Worm (Caenorhabditis elegans) whole organism, young adult: ENCODE results near the gene fbxb-13.

ENCODE experiments used
- B0261.1 ChIP-seq: sonication (generic microtip); optimal IDR thresholded peaks from 2 replicates; lab custom pipeline; 2016; ENCODE audit warnings: mild to moderate bottlenecking, missing genetic modification characterization, moderate library complexity, missing compliant biosample characterization
- C06A6.2 ChIP-seq: fragments of 200-800 bp; sonication (Bioruptor generic); conservative IDR thresholded peaks from 2 replicates; pipeline ENCODE4 v1.3.6; 2022; ENCODE audit warnings: missing genetic modification characterization, missing compliant biosample characterization
- F37B4.10 ChIP-seq: fragments of 200-800 bp; sonication (Bioruptor generic); IDR thresholded peaks from 2 replicates; pipeline ENCODE4 v1.3.6; 2022; ENCODE audit warnings: missing genetic modification characterization, missing compliant biosample characterization
- F55B11.4 ChIP-seq: sonication (generic microtip); optimal IDR thresholded peaks from 2 replicates; lab custom pipeline; 2016; ENCODE audit warnings: missing compliant biosample characterization, missing genetic modification characterization, borderline replicate concordance; ENCODE audit not compliant: insufficient read depth
- F57A8.1 ChIP-seq: fragments of 200-800 bp; sonication (Bioruptor generic); optimal IDR thresholded peaks from 2 replicates; lab custom pipeline; 2018; ENCODE audit warnings: mild to moderate bottlenecking, missing genetic modification characterization, moderate library complexity, missing compliant biosample characterization
- K11D2.4 ChIP-seq: fragments of 200-800 bp; sonication (Bioruptor generic); IDR thresholded peaks from 2 replicates; pipeline ENCODE4 v1.3.6; 2022; ENCODE audit warnings: missing genetic modification reagents, missing genetic modification characterization, missing compliant biosample characterization
- Y67H2A.10 ChIP-seq: fragments of 200-800 bp; sonication (Bioruptor generic); conservative IDR thresholded peaks from 2 replicates; pipeline ENCODE4 v1.3.6; 2022; ENCODE audit warnings: missing genetic modification reagents, missing genetic modification characterization, missing compliant biosample characterization
- ZK185.1 ChIP-seq: sonication (generic microtip); optimal IDR thresholded peaks from 2 replicates; lab custom pipeline; 2016; ENCODE audit warnings: mild to moderate bottlenecking, missing genetic modification characterization, missing compliant biosample characterization; ENCODE audit not compliant: poor library complexity, severe bottlenecking
- aptf-3 ChIP-seq: fragments of 200-800 bp; sonication (Bioruptor generic); IDR thresholded peaks from 2 replicates; pipeline ENCODE4 v1.3.6; 2022; ENCODE audit warnings: missing genetic modification characterization, missing compliant biosample characterization
- athp-1 ChIP-seq: sonication (generic microtip); optimal IDR thresholded peaks from 2 replicates; lab custom pipeline; 2017; ENCODE audit warnings: mild to moderate bottlenecking, missing genetic modification characterization, missing compliant biosample characterization
- attf-5 ChIP-seq: fragments of 200-800 bp; sonication (Bioruptor generic); optimal IDR thresholded peaks from 2 replicates; lab custom pipeline; 2018; ENCODE audit warnings: mild to moderate bottlenecking, missing genetic modification characterization, missing compliant biosample characterization
- bed-1 ChIP-seq: fragments of 200-800 bp; sonication (Bioruptor generic); IDR thresholded peaks from 2 replicates; pipeline ENCODE4 v1.3.6; 2022; ENCODE audit warnings: missing genetic modification reagents, missing genetic modification characterization, missing compliant biosample characterization
- ccch-3 ChIP-seq: fragments of 200-800 bp; sonication (Bioruptor generic); optimal IDR thresholded peaks from 2 replicates; lab custom pipeline; 2018; ENCODE audit warnings: mild to moderate bottlenecking, missing genetic modification characterization, missing compliant biosample characterization
- cebp-1 ChIP-seq, 2 experiments: fragments of 200-800 bp in 1 of 2; sonication (Bioruptor generic) in 1 of 2; sonication (generic microtip) in 1 of 2; IDR thresholded peaks in 1 of 2; optimal IDR thresholded peaks in 1 of 2; 2 replicates each; pipeline versions ENCODE4 v1.3.6 to Lab custom; 2017 to 2022; ENCODE audit warnings: missing compliant biosample characterization in 2 of 2, missing genetic modification characterization in 2 of 2, mild to moderate bottlenecking in 1 of 2, missing genetic modification reagents in 1 of 2, moderate library complexity in 1 of 2
- ceh-100 ChIP-seq: fragments of 200-800 bp; sonication (Bioruptor generic); IDR thresholded peaks from 2 replicates; pipeline ENCODE4 v1.3.6; 2022; ENCODE audit warnings: missing genetic modification reagents, missing genetic modification characterization, missing compliant biosample characterization
- ceh-27 ChIP-seq: fragments of 200-800 bp; sonication (Bioruptor generic); optimal IDR thresholded peaks from 2 replicates; lab custom pipeline; 2018; ENCODE audit warnings: mild to moderate bottlenecking, missing genetic modification characterization, moderate library complexity, missing compliant biosample characterization
- ceh-79 ChIP-seq: sonication (generic microtip); optimal IDR thresholded peaks from 2 replicates; lab custom pipeline; 2017; ENCODE audit warnings: mild to moderate bottlenecking, missing genetic modification characterization, missing compliant biosample characterization
- ceh-91 ChIP-seq: fragments of 200-800 bp; sonication (Bioruptor generic); IDR thresholded peaks from 2 replicates; pipeline ENCODE4 v1.3.6; 2022; ENCODE audit warnings: missing genetic modification reagents, missing genetic modification characterization, missing compliant biosample characterization
- dpff-1 ChIP-seq: sonication (generic microtip); optimal IDR thresholded peaks from 2 replicates; lab custom pipeline; 2017; ENCODE audit warnings: mild to moderate bottlenecking, missing genetic modification characterization, missing compliant biosample characterization
- egl-44 ChIP-seq: fragments of 200-800 bp; sonication (Bioruptor generic); IDR thresholded peaks from 2 replicates; pipeline ENCODE4 v1.3.6; 2022; ENCODE audit warnings: missing genetic modification reagents, missing genetic modification characterization, missing compliant biosample characterization
- egrh-3 ChIP-seq: fragments of 200-800 bp; sonication (Bioruptor generic); IDR thresholded peaks from 2 replicates; pipeline ENCODE4 v1.3.6; 2022; ENCODE audit warnings: missing genetic modification reagents, missing genetic modification characterization, missing compliant biosample characterization
- hrde-1 ChIP-seq: sonication (generic microtip); optimal IDR thresholded peaks from 2 replicates; lab custom pipeline; 2016; ENCODE audit warnings: missing genetic modification characterization, mild to moderate bottlenecking, missing compliant biosample characterization, moderate library complexity, missing genotype, missing genetic modification reagents, borderline replicate concordance
- lin-26 ChIP-seq: fragments of 200-800 bp; sonication (Bioruptor generic); IDR thresholded peaks from 2 replicates; pipeline ENCODE4 v1.3.6; 2022; ENCODE audit warnings: missing genetic modification reagents, missing genetic modification characterization, missing compliant biosample characterization
- lin-40 ChIP-seq: sonication (generic microtip); optimal IDR thresholded peaks from 2 replicates; lab custom pipeline; 2016; ENCODE audit warnings: missing genetic modification characterization, mild to moderate bottlenecking, missing compliant biosample characterization, missing genotype, missing genetic modification reagents
- lsl-1 ChIP-seq: fragments of 200-800 bp; sonication (Bioruptor generic); optimal IDR thresholded peaks from 2 replicates; lab custom pipeline; 2018; ENCODE audit warnings: mild to moderate bottlenecking, missing genetic modification characterization, moderate library complexity, missing compliant biosample characterization
- mes-4 ChIP-seq: sonication (generic microtip); optimal IDR thresholded peaks from 2 replicates; lab custom pipeline; 2016; ENCODE audit warnings: missing genotype, missing genetic modification characterization, missing compliant biosample characterization
- nfya-2 ChIP-seq: fragments of 200-800 bp; sonication (Bioruptor generic); IDR thresholded peaks from 2 replicates; pipeline ENCODE4 v1.3.6; 2022; ENCODE audit warnings: missing genetic modification reagents, missing genetic modification characterization, missing compliant biosample characterization
- nfyb-1 ChIP-seq: fragments of 200-800 bp; sonication (Bioruptor generic); IDR thresholded peaks from 2 replicates; pipeline ENCODE4 v1.3.6; 2022; ENCODE audit warnings: missing genetic modification reagents, missing genetic modification characterization, missing compliant biosample characterization
- nhr-120 ChIP-seq: fragments of 200-800 bp; sonication (Bioruptor generic); IDR thresholded peaks from 2 replicates; pipeline ENCODE4 v1.3.6; 2022; ENCODE audit warnings: missing genetic modification characterization, missing compliant biosample characterization
- nhr-179 ChIP-seq: sonication (generic microtip); optimal IDR thresholded peaks from 2 replicates; lab custom pipeline; 2016; ENCODE audit warnings: mild to moderate bottlenecking, missing genetic modification characterization, missing compliant biosample characterization
- nhr-27 ChIP-seq: fragments of 200-800 bp; sonication (Bioruptor generic); optimal IDR thresholded peaks from 2 replicates; lab custom pipeline; 2018; ENCODE audit warnings: mild to moderate bottlenecking, missing genetic modification characterization, moderate library complexity, missing compliant biosample characterization
- nhr-90 ChIP-seq: sonication (generic microtip); optimal IDR thresholded peaks from 2 replicates; lab custom pipeline; 2016; ENCODE audit warnings: missing genotype, mild to moderate bottlenecking, missing genetic modification characterization, missing compliant biosample characterization
- pha-4 ChIP-seq: fragments of 150-350 bp; sonication (generic microtip); optimal IDR thresholded peaks from 2 replicates; lab custom pipeline; 2014; ENCODE audit warnings: missing biosample characterization, missing genetic modification reagents, missing genetic modification characterization
- rcor-1 ChIP-seq: fragments of 200-800 bp; sonication (Bioruptor generic); IDR thresholded peaks from 2 replicates; pipeline ENCODE4 v1.3.6; 2022; ENCODE audit warnings: missing genetic modification reagents, missing genetic modification characterization, missing compliant biosample characterization
- repo-1 ChIP-seq: sonication (generic microtip); optimal IDR thresholded peaks from 2 replicates; lab custom pipeline; 2017; ENCODE audit warnings: mild to moderate bottlenecking, missing genetic modification characterization, missing compliant biosample characterization
- snpc-4 ChIP-seq, 5 experiments: fragments of 150-350 bp in 1 of 5; sonication (generic microtip) in 4 of 5; optimal IDR thresholded peaks; 2 replicates each; lab custom pipeline; 2014 to 2018; ENCODE audit warnings: missing genetic modification characterization in 5 of 5, missing biosample characterization in 3 of 5, antibody characterized with exemption in 2 of 5, mild to moderate bottlenecking in 2 of 5, missing compliant biosample characterization in 2 of 5, missing genotype in 2 of 5, moderate library complexity in 2 of 5, missing genetic modification reagents in 1 of 5
- somi-1 ChIP-seq: fragments of 200-800 bp; sonication (Bioruptor generic); optimal IDR thresholded peaks from 2 replicates; lab custom pipeline; 2018; ENCODE audit warnings: mild to moderate bottlenecking, missing genetic modification characterization, missing compliant biosample characterization
- tbx-9 ChIP-seq: sonication (generic microtip); optimal IDR thresholded peaks from 2 replicates; lab custom pipeline; 2016; ENCODE audit warnings: borderline replicate concordance, missing genetic modification characterization, inconsistent platforms, missing compliant biosample characterization
- zim-3 ChIP-seq: sonication (generic microtip); optimal IDR thresholded peaks from 2 replicates; lab custom pipeline; 2017; ENCODE audit warnings: mild to moderate bottlenecking, missing genetic modification characterization, moderate library complexity, missing compliant biosample characterization
- ztf-18 ChIP-seq: sonication (generic microtip); optimal IDR thresholded peaks from 2 replicates; lab custom pipeline; 2016; ENCODE audit warnings: missing genotype, mild to moderate bottlenecking, missing genetic modification characterization, missing compliant biosample characterization
- ztf-22 ChIP-seq: fragments of 200-800 bp; sonication (Bioruptor generic); optimal IDR thresholded peaks from 2 replicates; lab custom pipeline; 2018; ENCODE audit warnings: mild to moderate bottlenecking, missing genetic modification characterization, moderate library complexity, missing compliant biosample characterization
- ztf-3 ChIP-seq: fragments of 200-800 bp; sonication (Bioruptor generic); optimal IDR thresholded peaks from 2 replicates; lab custom pipeline; 2018; ENCODE audit warnings: mild to moderate bottlenecking, missing genetic modification characterization, missing compliant biosample characterization
- ztf-6 ChIP-seq: fragments of 200-800 bp; sonication (Bioruptor generic); IDR thresholded peaks from 2 replicates; pipeline ENCODE4 v1.3.6; 2022; ENCODE audit warnings: missing genetic modification reagents, missing genetic modification characterization, missing compliant biosample characterization

Gene fbxb-13

DNA sequence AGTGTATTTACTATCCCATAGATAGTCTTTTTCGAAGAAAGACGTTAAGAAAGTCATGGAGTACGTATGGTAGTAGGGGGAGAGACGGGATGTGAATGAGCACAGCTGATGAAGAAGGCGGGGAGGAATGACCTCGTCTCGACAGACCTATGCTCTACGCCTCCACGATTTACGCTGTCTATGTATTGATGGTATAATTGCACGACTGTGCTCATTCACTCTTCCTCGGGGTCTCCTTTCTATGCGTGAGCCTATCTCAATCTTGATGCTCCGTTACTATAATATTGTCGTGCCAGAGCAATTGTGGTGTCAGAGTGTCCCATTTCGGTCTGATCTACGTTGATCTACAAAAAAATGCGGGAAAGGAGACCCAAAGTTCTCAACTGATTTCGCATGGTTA is 1.9 kb upstream of the fbxb-13 start, which contains the start of gene C08F1.10:
C08F1.10 (minus strand) TSS at position 101 of the 400 bp plus-strand sequence.
- no peak for TF ChIP-seq aptf-3
- TF ChIP-seq ztf-3 (GFP tag; lab: Kevin White, UChicago): no peak
- no peak for TF ChIP-seq nhr-27
- TF ChIP-seq dpff-1 (tag; lab: Kevin White, UChicago): no peak
- no peak for TF ChIP-seq ztf-6 (GFP tag; lab: Robert Waterston, UW)
- no peak for TF ChIP-seq repo-1 (tag; lab: Kevin White, UChicago)
- no peak for TF ChIP-seq F57A8.1
- TF ChIP-seq attf-5 (GFP tag; lab: Kevin White, UChicago): no peak
- no peak for TF ChIP-seq lsl-1 (GFP tag; lab: Kevin White, UChicago)
- TF ChIP-seq pha-4 (tag; lab: Kevin White, UChicago): no peak
- no peak for TF ChIP-seq ceh-91
- no peak for TF ChIP-seq snpc-4 (GFP tag; optimal IDR thresholded peaks at IDR 0.05; lab: Kevin White, UChicago)
- TF ChIP-seq snpc-4 (tag; optimal IDR thresholded peaks at IDR 0.05; lab: Kevin White, UChicago): no peak
- no peak for TF ChIP-seq F37B4.10 (GFP tag; lab: Robert Waterston, UW)
- no peak for TF ChIP-seq ceh-100
- TF ChIP-seq nfya-2: no peak
- no peak for TF ChIP-seq ztf-18 (tag; lab: Kevin White, UChicago)
- TF ChIP-seq tbx-9 (tag; lab: Kevin White, UChicago): no peak
- TF ChIP-seq nfyb-1 (GFP tag; lab: Robert Waterston, UW): no peak
- no peak for TF ChIP-seq cebp-1 (GFP tag; IDR thresholded peaks at IDR 0.05; lab: Robert Waterston, UW)
- no peak for TF ChIP-seq cebp-1 (tag; optimal IDR thresholded peaks at IDR 0.05; lab: Kevin White, UChicago)
- TF ChIP-seq ccch-3 (GFP tag; lab: Kevin White, UChicago): no peak

DNA sequence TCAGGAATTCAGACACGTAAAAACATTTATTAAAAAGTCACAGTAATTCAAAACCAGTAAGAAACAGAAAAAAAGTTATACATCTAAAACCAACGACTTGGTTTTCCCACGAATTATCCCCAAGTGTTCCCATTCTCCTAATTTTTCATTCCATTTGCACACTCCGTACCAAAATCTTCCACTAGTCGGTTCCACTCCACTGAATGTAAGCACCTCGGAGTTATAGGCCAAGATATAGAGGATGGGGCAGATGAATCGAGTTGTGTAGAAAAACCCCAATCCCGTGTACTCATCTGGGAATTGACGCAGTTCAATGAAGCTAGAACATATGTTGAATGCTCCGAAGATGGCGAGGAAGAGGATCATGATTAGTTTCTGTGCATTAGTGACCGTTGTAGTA is 869 bp upstream of the fbxb-13 start:
- no peak for TF ChIP-seq mes-4 (tag; lab: Kevin White, UChicago)
- TF ChIP-seq somi-1: no peak
- TF ChIP-seq bed-1 (GFP tag; lab: Robert Waterston, UW): no peak
- TF ChIP-seq K11D2.4 (GFP tag; lab: Robert Waterston, UW): no peak
- no peak for TF ChIP-seq egl-44
- no peak for TF ChIP-seq Y67H2A.10 (GFP tag; lab: Robert Waterston, UW)
- no peak for TF ChIP-seq nhr-120
- no peak for TF ChIP-seq nfya-2
- no peak for TF ChIP-seq C06A6.2
- TF ChIP-seq lin-40 (tag; lab: Kevin White, UChicago): no peak
- TF ChIP-seq ztf-22 (GFP tag; lab: Kevin White, UChicago): no peak

DNA sequence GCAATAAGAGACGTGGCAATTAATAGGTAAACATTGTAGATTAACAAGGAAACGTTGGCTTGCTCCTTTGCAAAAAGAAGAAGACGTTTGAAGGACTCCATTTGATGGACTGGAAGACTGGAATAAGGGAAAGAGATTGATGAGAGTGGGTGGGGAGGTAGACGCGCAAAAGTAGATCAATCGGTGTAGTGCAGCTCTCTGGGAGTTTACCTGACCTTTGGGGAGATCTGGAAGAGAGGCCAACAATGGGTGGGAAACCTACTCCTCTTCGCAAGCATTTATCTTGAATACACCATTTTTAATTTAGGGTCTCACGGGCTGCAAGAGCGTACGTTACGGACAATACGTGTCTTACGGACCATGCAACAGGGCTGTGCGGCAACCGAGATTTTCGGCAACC is 18.3 kb downstream of the fbxb-13 start, which contains the start of gene C08F1.12:
C08F1.12 (minus strand) TSS at position 101 of the 400 bp plus-strand sequence.
- no peak for TF ChIP-seq ceh-100
- no peak for TF ChIP-seq F55B11.4 (tag; lab: Kevin White, UChicago)
- no peak for TF ChIP-seq F57A8.1
- TF ChIP-seq egrh-3 (GFP tag; lab: Robert Waterston, UW): no peak
- TF ChIP-seq ceh-79 (tag; lab: Kevin White, UChicago): no peak
- TF ChIP-seq, all 124 proteins: peak for 0

DNA sequence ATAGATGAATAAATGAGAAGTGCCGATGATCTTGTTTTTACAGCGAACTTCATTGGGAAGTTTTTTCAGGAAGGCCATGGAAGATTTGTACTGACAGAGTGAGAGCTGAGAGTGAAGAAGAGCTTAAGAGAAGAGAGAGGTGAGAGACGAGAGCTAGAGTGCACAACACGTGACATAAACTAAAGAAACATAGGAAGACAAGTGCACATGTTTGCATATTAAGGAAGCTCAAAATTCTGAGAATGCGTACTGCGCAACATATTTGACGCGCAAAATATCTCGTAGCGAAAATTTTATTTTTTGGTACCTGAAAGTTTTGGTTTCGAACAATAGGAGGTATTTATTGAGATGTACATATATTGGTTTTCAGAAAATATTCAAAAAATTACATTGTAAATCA is 20.1 kb downstream of the fbxb-13 start, which contains the start of gene C08F1.8:
C08F1.8 (minus strand) TSS at position 101 of the 400 bp plus-strand sequence.
- TF ChIP-seq ceh-27 (GFP tag; lab: Kevin White, UChicago) (no peak), lin-26 (GFP tag; lab: Robert Waterston, UW) (no peak), lin-40 (tag; lab: Kevin White, UChicago) (no peak), hrde-1 (tag; lab: Kevin White, UChicago) (no peak), nhr-179 (tag; lab: Kevin White, UChicago) (no peak), ZK185.1 (tag; lab: Kevin White, UChicago) (no peak), F37B4.10 (GFP tag; lab: Robert Waterston, UW) (no peak), B0261.1 (no peak), snpc-4 (GFP tag; optimal IDR thresholded peaks at IDR 0.05; lab: Kevin White, UChicago) (no peak), snpc-4 (tag; optimal IDR thresholded peaks at IDR 0.05; lab: Kevin White, UChicago) (no peak), zim-3 (tag; lab: Kevin White, UChicago) (no peak), athp-1 (no peak), nfya-2 (no peak), rcor-1 (GFP tag; lab: Robert Waterston, UW) (no peak), nhr-90 (tag; lab: Kevin White, UChicago) (no peak)
